Worm (Caenorhabditis elegans) whole organism, late embryonic: ENCODE data around the gene T21C9.6.

Source experiments
- C38D4.7 ChIP-seq: fragments of 200-800 bp; sonication (Bioruptor generic); optimal IDR thresholded peaks from 2 replicates; lab custom pipeline; 2018; ENCODE audit warnings: mild to moderate bottlenecking, missing genetic modification characterization, moderate library complexity, missing compliant biosample characterization
- K02D7.2 ChIP-seq: sonication (generic microtip); optimal IDR thresholded peaks from 2 replicates; lab custom pipeline; 2017; ENCODE audit warnings: mild to moderate bottlenecking, missing genetic modification characterization, missing compliant biosample characterization
- K09A11.1 ChIP-seq: sonication (generic microtip); optimal IDR thresholded peaks from 2 replicates; lab custom pipeline; 2017; ENCODE audit warnings: antibody characterized with exemption, mild to moderate bottlenecking, missing genetic modification characterization, missing compliant biosample characterization; ENCODE audit not compliant: insufficient read depth
- T23F11.4 ChIP-seq: fragments of 200-800 bp; sonication (Bioruptor generic); optimal IDR thresholded peaks from 2 replicates; lab custom pipeline; 2018; ENCODE audit warnings: mild to moderate bottlenecking, missing genetic modification characterization, missing compliant biosample characterization
- Y22D7AL.16 ChIP-seq: sonication (generic microtip); optimal IDR thresholded peaks from 2 replicates; lab custom pipeline; 2016; ENCODE audit warnings: missing genetic modification characterization, missing compliant biosample characterization
- ahr-1 ChIP-seq: sonication (generic microtip); optimal IDR thresholded peaks from 2 replicates; lab custom pipeline; 2016; ENCODE audit warnings: missing genetic modification characterization, missing compliant biosample characterization
- ceh-19 ChIP-seq: fragments of 200-800 bp; sonication (Bioruptor generic); optimal IDR thresholded peaks from 2 replicates; lab custom pipeline; 2018; ENCODE audit warnings: mild to moderate bottlenecking, missing genetic modification characterization, missing compliant biosample characterization
- ceh-2 ChIP-seq: sonication (generic microtip); optimal IDR thresholded peaks from 2 replicates; lab custom pipeline; 2016; ENCODE audit warnings: missing genotype, missing genetic modification characterization, missing compliant biosample characterization
- ceh-22 ChIP-seq: sonication (generic microtip); optimal IDR thresholded peaks from 2 replicates; lab custom pipeline; 2017; ENCODE audit warnings: missing biosample characterization, missing genetic modification characterization
- ceh-24 ChIP-seq: sonication (generic microtip); optimal IDR thresholded peaks from 2 replicates; lab custom pipeline; 2016; ENCODE audit warnings: mild to moderate bottlenecking, missing genetic modification characterization, missing compliant biosample characterization
- ceh-31 ChIP-seq: sonication (generic microtip); optimal IDR thresholded peaks from 2 replicates; lab custom pipeline; 2016; ENCODE audit warnings: missing genetic modification characterization, missing compliant biosample characterization
- ceh-34 ChIP-seq: sonication (generic microtip); optimal IDR thresholded peaks from 2 replicates; lab custom pipeline; 2016; ENCODE audit warnings: mild to moderate bottlenecking, missing genetic modification characterization, missing compliant biosample characterization
- ceh-45 ChIP-seq: fragments of 200-800 bp; sonication (Bioruptor generic); IDR thresholded peaks from 2 replicates; pipeline ENCODE4 v1.3.6; 2022; ENCODE audit warnings: missing genetic modification reagents, missing genetic modification characterization, missing compliant biosample characterization
- ceh-48 ChIP-seq: sonication (generic microtip); optimal IDR thresholded peaks from 2 replicates; lab custom pipeline; 2016; ENCODE audit warnings: missing genetic modification characterization, inconsistent platforms, missing compliant biosample characterization
- dmd-4 ChIP-seq: sonication (generic microtip); optimal IDR thresholded peaks from 2 replicates; lab custom pipeline; 2016; ENCODE audit warnings: borderline replicate concordance, missing genetic modification characterization, missing compliant biosample characterization
- ets-4 ChIP-seq: sonication (generic microtip); optimal IDR thresholded peaks from 2 replicates; lab custom pipeline; 2016; ENCODE audit warnings: missing genetic modification characterization, missing compliant biosample characterization
- fax-1 ChIP-seq: sonication (generic microtip); optimal IDR thresholded peaks from 2 replicates; lab custom pipeline; 2016; ENCODE audit warnings: missing genotype, missing genetic modification characterization, missing compliant biosample characterization
- fkh-10 ChIP-seq: fragments of 150-350 bp; optimal IDR thresholded peaks from 2 replicates; lab custom pipeline; 2014; ENCODE audit warnings: missing biosample characterization, missing genetic modification reagents, missing genetic modification characterization
- hlh-15 ChIP-seq: sonication (generic microtip); optimal IDR thresholded peaks from 2 replicates; lab custom pipeline; 2016; ENCODE audit warnings: missing genetic modification characterization, missing compliant biosample characterization
- hlh-30 ChIP-seq: sonication (generic microtip); optimal IDR thresholded peaks from 2 replicates; lab custom pipeline; 2017; ENCODE audit warnings: antibody characterized with exemption, missing genetic modification characterization, missing compliant biosample characterization; ENCODE audit not compliant: insufficient read depth
- hlh-6 ChIP-seq: sonication (generic microtip); optimal IDR thresholded peaks from 2 replicates; lab custom pipeline; 2016; ENCODE audit warnings: missing genotype, missing genetic modification characterization, missing compliant biosample characterization
- hlh-8 ChIP-seq: sonication (generic microtip); optimal IDR thresholded peaks from 2 replicates; lab custom pipeline; 2016; ENCODE audit warnings: missing genotype, missing genetic modification characterization, missing compliant biosample characterization
- lim-6 ChIP-seq: sonication (generic microtip); optimal IDR thresholded peaks from 2 replicates; lab custom pipeline; 2016; ENCODE audit warnings: missing genetic modification characterization, missing compliant biosample characterization
- lin-11 ChIP-seq: fragments of 200-800 bp; sonication (Bioruptor generic); optimal IDR thresholded peaks from 2 replicates; lab custom pipeline; 2018; ENCODE audit warnings: mild to moderate bottlenecking, missing genetic modification characterization, missing compliant biosample characterization
- mec-3 ChIP-seq: sonication (generic microtip); optimal IDR thresholded peaks from 2 replicates; lab custom pipeline; 2016; ENCODE audit warnings: borderline replicate concordance, missing genetic modification characterization, missing compliant biosample characterization
- nfya-1 ChIP-seq: sonication (generic microtip); optimal IDR thresholded peaks from 2 replicates; lab custom pipeline; 2017; ENCODE audit warnings: missing genetic modification characterization, mild to moderate bottlenecking, missing compliant biosample characterization, antibody characterized with exemption, moderate library complexity
- nhr-11 ChIP-seq: fragments of 150-350 bp; optimal IDR thresholded peaks from 2 replicates; lab custom pipeline; 2014; ENCODE audit warnings: missing biosample characterization, missing genetic modification characterization
- nhr-232 ChIP-seq: sonication (generic microtip); optimal IDR thresholded peaks from 2 replicates; lab custom pipeline; 2016; ENCODE audit warnings: missing genetic modification characterization, missing compliant biosample characterization
- npax-4 ChIP-seq: sonication (generic microtip); optimal IDR thresholded peaks from 2 replicates; lab custom pipeline; 2016; ENCODE audit warnings: missing genetic modification characterization, missing compliant biosample characterization
- odd-2 ChIP-seq: sonication (generic microtip); optimal IDR thresholded peaks from 2 replicates; lab custom pipeline; 2017; ENCODE audit warnings: antibody characterized with exemption, mild to moderate bottlenecking, missing genetic modification characterization, missing compliant biosample characterization
- pag-3 ChIP-seq: sonication (generic microtip); optimal IDR thresholded peaks from 2 replicates; lab custom pipeline; 2016; ENCODE audit warnings: missing compliant biosample characterization, missing genetic modification characterization, borderline replicate concordance
- pat-9 ChIP-seq: fragments of 200-800 bp; sonication (Bioruptor generic); optimal IDR thresholded peaks from 2 replicates; lab custom pipeline; 2018; ENCODE audit warnings: mild to moderate bottlenecking, missing genetic modification characterization, moderate library complexity, missing compliant biosample characterization
- pha-4 ChIP-seq: fragments of 150-350 bp; optimal IDR thresholded peaks from 2 replicates; lab custom pipeline; 2018; ENCODE audit warnings: missing biosample characterization, missing genetic modification reagents, missing genetic modification characterization
- ref-2 ChIP-seq: sonication (generic microtip); optimal IDR thresholded peaks from 2 replicates; lab custom pipeline; 2016; ENCODE audit warnings: missing genetic modification characterization, missing compliant biosample characterization
- rnt-1 ChIP-seq: sonication (generic microtip); optimal IDR thresholded peaks from 2 replicates; lab custom pipeline; 2016; ENCODE audit warnings: missing genetic modification characterization, missing compliant biosample characterization
- syd-9 ChIP-seq: sonication (generic microtip); optimal IDR thresholded peaks from 2 replicates; lab custom pipeline; 2016; ENCODE audit warnings: mild to moderate bottlenecking, missing genetic modification characterization, moderate library complexity, missing compliant biosample characterization
- tbx-2 ChIP-seq: sonication (generic microtip); optimal IDR thresholded peaks from 2 replicates; lab custom pipeline; 2016; ENCODE audit warnings: missing genetic modification characterization, missing compliant biosample characterization
- unc-42 ChIP-seq: sonication (generic microtip); optimal IDR thresholded peaks from 2 replicates; lab custom pipeline; 2016; ENCODE audit warnings: missing genotype, missing genetic modification characterization, missing compliant biosample characterization
- unc-55 ChIP-seq: sonication (generic microtip); optimal IDR thresholded peaks from 2 replicates; lab custom pipeline; 2017; ENCODE audit warnings: missing biosample characterization, missing genetic modification reagents, missing genetic modification characterization
- unc-86 ChIP-seq: sonication (generic microtip); optimal IDR thresholded peaks from 2 replicates; lab custom pipeline; 2016; ENCODE audit warnings: missing genetic modification characterization, missing compliant biosample characterization
- zip-5 ChIP-seq: sonication (generic microtip); optimal IDR thresholded peaks from 2 replicates; lab custom pipeline; 2016; ENCODE audit warnings: missing genetic modification characterization, missing compliant biosample characterization
- ztf-16 ChIP-seq: sonication (generic microtip); optimal IDR thresholded peaks from 2 replicates; lab custom pipeline; 2017; ENCODE audit warnings: missing genetic modification characterization, missing compliant biosample characterization

T21C9.6 gene

DNA sequence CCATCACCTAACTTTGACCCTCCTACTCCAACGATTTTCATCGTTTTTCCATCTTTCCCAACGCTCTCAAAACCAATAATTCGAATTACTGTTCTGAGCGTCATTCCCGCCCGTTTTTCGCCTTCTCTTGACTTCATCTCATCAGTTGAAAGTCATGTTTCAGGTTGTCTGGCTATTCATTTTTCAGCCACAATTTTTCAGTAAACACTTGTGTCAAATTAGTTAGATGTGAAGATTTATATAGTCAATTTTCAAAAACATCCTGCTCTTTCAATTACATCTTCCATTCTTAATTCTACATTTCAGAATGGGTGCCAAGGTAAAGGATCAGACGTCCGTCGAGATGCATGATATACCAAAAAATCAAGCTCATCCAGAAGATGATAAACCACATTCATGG lies 9.1 kb upstream of the T21C9.6 start, which contains the start of gene del-6:
Gene del-6 (plus strand): TSS at position 301 of the 400 bp plus-strand sequence.
- TF ChIP-seq dmd-4 (tag; lab: Kevin White, UChicago) (no peak), fkh-10 (GFP tag; lab: Kevin White, UChicago) (no peak), hlh-15 (tag; lab: Kevin White, UChicago) (no peak), ceh-2 (tag; lab: Kevin White, UChicago) (no peak), ceh-31 (tag; lab: Kevin White, UChicago) (no peak), K02D7.2 (tag; lab: Kevin White, UChicago) (no peak), unc-86 (tag; lab: Kevin White, UChicago) (no peak), ets-4 (tag; lab: Kevin White, UChicago) (no peak), rnt-1 (tag; lab: Kevin White, UChicago) (no peak), pat-9 (tag; lab: Kevin White, UChicago) (no peak), C38D4.7 (GFP tag; lab: Kevin White, UChicago) (no peak), npax-4 (tag; lab: Kevin White, UChicago) (no peak)
- TF ChIP-seq, all 69 proteins: peak for 0

DNA sequence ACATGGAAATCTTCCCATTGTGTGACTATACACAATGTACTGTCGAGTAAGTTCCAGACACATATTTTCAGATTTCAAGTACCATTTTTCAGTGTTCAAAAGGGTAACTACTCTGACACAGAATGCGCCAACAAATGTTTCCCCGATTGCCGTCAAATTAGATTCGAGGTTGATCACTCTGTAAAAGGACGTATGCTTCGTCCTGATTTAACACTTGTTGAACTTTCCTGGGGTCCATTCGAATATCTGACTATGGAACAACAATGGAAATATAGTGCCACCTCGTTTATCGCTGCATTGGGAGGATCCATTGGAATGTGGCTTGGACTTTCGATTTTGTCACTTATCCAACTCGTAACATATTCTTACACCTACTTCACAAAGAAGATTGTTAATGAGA lies 7.5 kb upstream of the T21C9.6 start:
- TF ChIP-seq hlh-6 (no peak), K09A11.1 (tag; lab: Kevin White, UChicago) (no peak), ceh-19 (GFP tag; lab: Kevin White, UChicago) (no peak), ceh-45 (no peak), T23F11.4 (GFP tag; lab: Kevin White, UChicago) (no peak), ceh-31 (tag; lab: Kevin White, UChicago) (no peak), lin-11 (tag; lab: Kevin White, UChicago) (no peak), mec-3 (no peak), C38D4.7 (GFP tag; lab: Kevin White, UChicago) (no peak), ztf-16 (tag; lab: Kevin White, UChicago) (no peak), ceh-24 (tag; lab: Kevin White, UChicago) (no peak), ceh-48 (tag; lab: Kevin White, UChicago) (no peak), syd-9 (no peak), fkh-10 (GFP tag; lab: Kevin White, UChicago) (no peak), fax-1 (tag; lab: Kevin White, UChicago) (no peak), nhr-232 (tag; lab: Kevin White, UChicago) (no peak), ceh-22 (tag; lab: Kevin White, UChicago) (no peak), pag-3 (tag; lab: Kevin White, UChicago) (no peak), unc-42 (tag; lab: Kevin White, UChicago) (no peak), Y22D7AL.16 (tag; lab: Kevin White, UChicago) (no peak)

DNA sequence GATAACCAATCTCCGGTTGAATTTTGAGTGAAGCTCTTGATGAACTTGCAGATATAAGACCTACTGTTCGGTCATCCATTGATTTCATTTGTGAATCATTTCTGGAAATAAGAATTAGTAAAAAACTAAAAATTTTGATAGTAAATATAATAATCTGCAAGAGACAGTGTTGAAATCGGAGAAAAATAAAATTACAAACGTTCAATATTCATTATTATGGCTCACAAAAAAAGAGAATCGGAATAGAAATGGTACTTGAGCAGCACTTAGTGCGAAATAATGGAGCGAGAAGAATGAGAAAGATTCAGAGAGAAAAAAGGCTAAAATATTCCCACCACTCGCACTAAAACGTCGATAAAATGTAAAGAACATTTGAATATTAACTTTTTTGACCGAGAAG lies 5.4 kb upstream of the T21C9.6 start, which contains the start of gene vps-54:
Gene vps-54 (minus strand): TSS at position 101 of the 400 bp plus-strand sequence.
- TF ChIP-seq pha-4 (tag; lab: Kevin White, UChicago) = no peak
- TF ChIP-seq ref-2 (tag; lab: Kevin White, UChicago) = no peak
- TF ChIP-seq ahr-1 = no peak
- TF ChIP-seq unc-86 (tag; lab: Kevin White, UChicago) = no peak
- TF ChIP-seq zip-5 (tag; lab: Kevin White, UChicago) = no peak
- TF ChIP-seq unc-55 (GFP tag; lab: Kevin White, UChicago) = no peak
- TF ChIP-seq odd-2 (tag; lab: Kevin White, UChicago) = no peak
- TF ChIP-seq nfya-1 (tag; lab: Kevin White, UChicago) = no peak
- no peak for TF ChIP-seq lim-6 (tag; lab: Kevin White, UChicago)
- no peak for TF ChIP-seq ceh-45
- TF ChIP-seq hlh-30 (tag; lab: Kevin White, UChicago) = no peak
- no peak for TF ChIP-seq mec-3
- no peak for TF ChIP-seq hlh-8
- TF ChIP-seq fkh-10 (GFP tag; lab: Kevin White, UChicago) = no peak
- no peak for TF ChIP-seq tbx-2 (tag; lab: Kevin White, UChicago)
- no peak for TF ChIP-seq ceh-34 (tag; lab: Kevin White, UChicago)
- no peak for TF ChIP-seq nhr-11 (tag; lab: Kevin White, UChicago)
